Worm (Caenorhabditis elegans) whole organism, midembryonic: ENCODE measurements around the gene fbxa-19.
"Not testable (repeated sequence)": the region's sequence is repeated elsewhere in the genome, so short reads cannot be mapped to it uniquely, and the experiment has no call there.

Experiments
- T22C8.4 ChIP-seq: fragments of 200-800 bp; sonication (Bioruptor generic); IDR thresholded peaks from 2 replicates; pipeline ENCODE4 v1.3.6; 2022; ENCODE audit warnings: missing genetic modification characterization, missing compliant biosample characterization
- cog-1 ChIP-seq: sonication (generic microtip); optimal IDR thresholded peaks from 2 replicates; lab custom pipeline; 2016; ENCODE audit warnings: missing genetic modification characterization, missing compliant biosample characterization
- flt-1 ChIP-seq: fragments of 200-800 bp; sonication (Bioruptor generic); IDR thresholded peaks from 2 replicates; pipeline ENCODE4 v1.3.6; 2022; ENCODE audit warnings: missing genetic modification characterization, missing compliant biosample characterization
- klf-2 ChIP-seq: fragments of 200-800 bp; sonication (Bioruptor generic); conservative IDR thresholded peaks from 2 replicates; pipeline ENCODE4 v1.3.6; 2022; ENCODE audit warnings: missing genetic modification reagents, missing genetic modification characterization, missing compliant biosample characterization
- med-1 ChIP-seq: sonication (generic microtip); optimal IDR thresholded peaks from 2 replicates; lab custom pipeline; 2017; ENCODE audit warnings: missing genetic modification characterization, mild to moderate bottlenecking, missing compliant biosample characterization, antibody characterized with exemption, missing genetic modification reagents; ENCODE audit not compliant: insufficient read depth
- ref-1 ChIP-seq: fragments of 200-800 bp; sonication (Bioruptor generic); conservative IDR thresholded peaks from 2 replicates; pipeline ENCODE4 v1.3.6; 2022; ENCODE audit warnings: missing genetic modification reagents, missing genetic modification characterization, missing compliant biosample characterization
- tab-1 ChIP-seq: fragments of 200-800 bp; sonication (Bioruptor generic); IDR thresholded peaks from 2 replicates; pipeline ENCODE4 v1.3.6; 2022; ENCODE audit warnings: missing genetic modification characterization, missing compliant biosample characterization
- ztf-23 ChIP-seq: fragments of 200-800 bp; sonication (Bioruptor generic); IDR thresholded peaks from 2 replicates; pipeline ENCODE4 v1.3.6; 2022; ENCODE audit warnings: missing genetic modification reagents, missing genetic modification characterization, missing compliant biosample characterization
- ztf-29 ChIP-seq: fragments of 200-800 bp; sonication (Bioruptor generic); IDR thresholded peaks from 2 replicates; pipeline ENCODE4 v1.3.6; 2022; ENCODE audit warnings: missing genetic modification reagents, missing genetic modification characterization, missing compliant biosample characterization

The fbxa-19 gene

ce11 chrIII:1315038-1315437 lies at the start of gene fbxa-19, which contains the start of gene fbxa-80:
fbxa-19 (plus strand) TSS chrIII:1315401.
fbxa-80 (minus strand) TSS chrIII:1315210.
- TF ChIP-seq klf-2 (GFP tag; lab: Robert Waterston, UW) (no peak), tab-1 (GFP tag; lab: Robert Waterston, UW) (no peak), flt-1 (GFP tag; lab: Robert Waterston, UW) (no peak), ztf-29 (no peak), ztf-23 (GFP tag; lab: Robert Waterston, UW) (no peak), ref-1 (GFP tag; lab: Robert Waterston, UW) (no peak), T22C8.4 (no peak), cog-1 (tag; lab: Kevin White, UChicago) (no peak), med-1 (GFP tag; lab: Kevin White, UChicago) (no peak)

DNA sequence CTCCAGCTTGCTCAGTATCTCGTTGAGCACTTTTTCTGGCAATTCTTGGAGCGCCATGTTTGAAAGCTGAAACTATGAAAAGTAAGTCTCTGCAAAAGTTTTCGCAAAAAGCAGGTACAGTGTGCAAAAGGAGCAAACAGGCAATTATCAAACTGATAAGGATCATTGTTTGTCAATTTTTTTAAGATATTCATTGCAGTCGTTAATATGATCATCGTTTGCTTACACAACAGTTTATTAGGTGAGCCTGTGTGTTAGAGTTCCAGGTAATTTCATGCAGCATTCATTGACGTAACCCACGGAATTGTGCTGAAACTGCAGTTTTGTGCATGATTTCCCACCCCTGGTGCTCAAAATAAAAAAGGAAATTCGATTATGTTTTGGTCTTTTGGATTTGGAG lies 48.4 kb upstream of the fbxa-19 start, which contains the start of gene fbxa-151:
TSS of gene fbxa-151 (minus strand) at position 101 of the 400 bp plus-strand sequence.
- not testable (repeated sequence) for TF ChIP-seq ref-1, ztf-23, klf-2 (GFP tag; lab: Robert Waterston, UW)

DNA sequence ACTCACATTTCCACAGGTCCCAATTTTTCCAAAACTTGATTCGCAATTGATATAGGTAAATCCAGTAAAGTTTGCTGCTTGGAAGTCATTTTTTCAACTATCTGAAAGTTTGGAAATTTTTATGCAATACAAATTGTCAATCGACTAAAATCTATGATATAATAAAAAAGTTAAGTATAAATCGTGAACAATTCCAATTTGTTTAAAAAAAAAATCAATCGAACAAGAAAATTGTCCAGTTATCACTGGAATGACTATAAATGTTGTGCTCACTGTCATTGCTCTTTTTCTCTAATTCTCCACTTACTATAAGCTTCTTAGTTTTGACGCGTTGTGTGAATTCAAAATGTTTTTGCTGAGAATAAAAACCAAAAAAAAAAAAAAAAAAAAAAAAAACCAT lies 46.0 kb upstream of the fbxa-19 start, which contains the start of gene fbxa-32:
TSS of gene fbxa-32 (minus strand) at position 101 of the 400 bp plus-strand sequence.
- no peak for TF ChIP-seq med-1 (GFP tag; lab: Kevin White, UChicago)
- TF ChIP-seq tab-1 (GFP tag; lab: Robert Waterston, UW): no peak
- no peak for TF ChIP-seq ztf-23 (GFP tag; lab: Robert Waterston, UW)
- TF ChIP-seq klf-2 (GFP tag; lab: Robert Waterston, UW): no peak
- no peak for TF ChIP-seq flt-1 (GFP tag; lab: Robert Waterston, UW)
- TF ChIP-seq ztf-29: no peak
- no peak for TF ChIP-seq T22C8.4
- TF ChIP-seq cog-1 (tag; lab: Kevin White, UChicago): no peak
- no peak for TF ChIP-seq ref-1 (GFP tag; lab: Robert Waterston, UW)

DNA sequence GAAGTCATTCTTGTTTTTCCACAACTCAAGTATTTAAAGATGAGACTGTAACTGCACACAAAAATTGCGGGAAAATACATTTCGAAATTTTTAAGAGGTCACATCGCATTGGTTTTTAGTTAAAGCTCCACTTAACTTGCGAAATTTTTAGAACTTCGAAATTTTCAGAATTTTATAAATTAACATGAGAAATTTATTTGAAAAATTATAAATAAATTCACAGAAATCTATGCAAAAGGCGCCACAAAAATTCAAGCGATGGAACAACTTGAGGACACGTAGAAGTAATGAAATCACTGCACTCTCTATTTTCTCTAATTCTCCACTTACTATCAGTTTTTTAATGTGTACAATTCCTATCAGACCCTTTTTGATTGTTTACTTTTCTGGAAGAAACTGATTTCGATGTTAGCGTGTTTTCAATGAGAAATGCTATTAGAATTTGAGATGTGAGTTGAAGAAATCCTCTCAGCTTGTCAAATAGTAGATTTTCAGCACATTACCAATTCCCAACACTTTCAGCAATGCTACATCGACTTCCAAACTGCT lies 43.7 kb upstream of the fbxa-19 start, which contains the start of gene fbxa-31:
TSS of gene fbxa-31 (minus strand) at position 51 of the 549 bp plus-strand sequence.
- TF ChIP-seq med-1 (GFP tag; lab: Kevin White, UChicago) (no peak), ref-1 (GFP tag; lab: Robert Waterston, UW) (no peak), flt-1 (GFP tag; lab: Robert Waterston, UW) (no peak), ztf-23 (GFP tag; lab: Robert Waterston, UW) (no peak), T22C8.4 (no peak), ztf-29 (no peak), klf-2 (GFP tag; lab: Robert Waterston, UW) (no peak), tab-1 (GFP tag; lab: Robert Waterston, UW) (no peak), cog-1 (tag; lab: Kevin White, UChicago) (no peak)

ce11 chrIII:1273655-1274328 lies 41.4 kb upstream of the fbxa-19 start, which contains the start of gene fbxa-29:
fbxa-29 (minus strand) TSS chrIII:1273705.
- TF ChIP-seq ztf-23 (GFP tag; lab: Robert Waterston, UW) (no peak), klf-2 (GFP tag; lab: Robert Waterston, UW) (no peak), ref-1 (GFP tag; lab: Robert Waterston, UW) (no peak), tab-1 (GFP tag; lab: Robert Waterston, UW) (no peak), T22C8.4 (no peak), cog-1 (tag; lab: Kevin White, UChicago) (no peak), ztf-29 (no peak), flt-1 (GFP tag; lab: Robert Waterston, UW) (no peak)

DNA sequence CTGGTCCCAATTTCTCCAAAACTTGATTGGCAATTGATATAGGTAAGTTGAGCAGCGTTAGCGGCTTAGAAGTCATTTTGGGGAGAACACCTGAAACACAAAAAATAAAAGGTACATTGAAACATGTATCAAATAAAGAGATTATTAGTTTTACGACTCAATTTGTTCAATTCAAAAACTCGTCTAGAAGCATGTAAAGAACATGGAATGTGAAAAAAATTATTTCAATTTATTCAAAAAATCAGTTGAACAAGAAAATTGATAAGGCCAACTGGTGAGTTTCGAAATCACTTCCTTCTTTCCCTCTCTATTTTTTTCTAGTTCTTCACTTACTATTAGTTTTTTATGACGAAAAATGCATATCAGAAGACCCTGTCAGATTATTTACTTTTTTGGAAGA lies 39.7 kb upstream of the fbxa-19 start, which contains the start of gene fbxa-30:
TSS of gene fbxa-30 (minus strand) at position 101 of the 400 bp plus-strand sequence.
- TF ChIP-seq ztf-23 (GFP tag; lab: Robert Waterston, UW) (no peak), cog-1 (tag; lab: Kevin White, UChicago) (no peak), tab-1 (GFP tag; lab: Robert Waterston, UW) (no peak), T22C8.4 (no peak), klf-2 (GFP tag; lab: Robert Waterston, UW) (no peak), ztf-29 (no peak)

DNA sequence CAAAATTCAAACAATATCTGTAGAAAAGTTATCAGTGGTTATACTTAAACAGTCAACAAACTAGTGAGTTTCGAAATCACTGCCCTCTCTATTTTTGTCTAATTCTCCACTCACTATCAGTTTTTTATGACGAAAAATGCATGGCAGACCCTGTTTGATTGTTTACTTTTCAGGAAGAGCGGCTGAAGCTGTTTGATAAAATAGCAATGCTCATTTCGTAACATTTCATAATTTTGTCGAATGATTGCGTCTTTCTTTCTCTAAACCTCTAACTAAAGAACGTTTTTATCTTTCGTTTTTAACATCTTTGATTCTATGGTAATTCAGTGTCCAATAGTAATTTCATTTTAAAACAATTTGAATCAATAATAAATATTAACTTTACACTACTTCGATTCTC lies 36.0 kb upstream of the fbxa-19 start:
- TF ChIP-seq tab-1 (GFP tag; lab: Robert Waterston, UW) (no peak), ztf-29 (no peak), ztf-23 (GFP tag; lab: Robert Waterston, UW) (no peak), flt-1 (GFP tag; lab: Robert Waterston, UW) (no peak), med-1 (GFP tag; lab: Kevin White, UChicago) (no peak), T22C8.4 (no peak), ref-1 (GFP tag; lab: Robert Waterston, UW) (no peak), cog-1 (tag; lab: Kevin White, UChicago) (no peak), klf-2 (GFP tag; lab: Robert Waterston, UW) (no peak)

DNA sequence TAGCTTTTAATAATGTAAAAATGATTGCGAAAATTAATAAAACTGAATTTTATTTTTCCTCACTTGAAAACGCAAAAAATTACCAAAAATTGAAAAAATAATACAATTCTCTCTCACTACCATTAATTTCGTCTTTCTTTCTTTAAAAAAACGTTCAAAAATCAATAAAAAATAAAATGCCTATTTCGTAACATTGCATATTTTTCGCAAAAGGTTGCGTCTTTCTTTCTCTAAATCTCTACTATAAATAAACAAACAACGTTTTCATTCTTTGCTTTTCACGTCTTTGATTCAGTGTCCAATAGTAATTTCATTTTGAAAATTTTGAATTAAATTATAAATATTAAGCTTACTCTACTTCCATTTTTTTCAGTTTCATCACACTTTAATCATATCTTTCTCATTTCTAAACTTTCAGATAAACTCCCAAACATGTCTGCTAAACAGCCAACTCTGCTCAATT lies 30.6 kb upstream of the fbxa-19 start, which contains the start of gene fbxa-37:
TSS of gene fbxa-37 (plus strand) at position 413 of the 463 bp plus-strand sequence.
- no peak for TF ChIP-seq tab-1 (GFP tag; lab: Robert Waterston, UW)
- no peak for TF ChIP-seq T22C8.4
- TF ChIP-seq cog-1 (tag; lab: Kevin White, UChicago): no peak
- no peak for TF ChIP-seq ztf-23 (GFP tag; lab: Robert Waterston, UW)
- no peak for TF ChIP-seq ref-1 (GFP tag; lab: Robert Waterston, UW)
- no peak for TF ChIP-seq ztf-29
- no peak for TF ChIP-seq klf-2 (GFP tag; lab: Robert Waterston, UW)
- no peak for TF ChIP-seq med-1 (GFP tag; lab: Kevin White, UChicago)
- TF ChIP-seq flt-1 (GFP tag; lab: Robert Waterston, UW): no peak
